Fruit fly (Drosophila melanogaster) whole organism, adult: ENCODE measurements around the gene E5.

ENCODE experiments used
- CG12768 ChIP-seq: fragments of 200-800 bp; sonication (Bioruptor generic); optimal IDR thresholded peaks from 2 replicates; lab custom pipeline; 2017; ENCODE audit warnings: missing biosample characterization, missing genetic modification characterization, mild to moderate bottlenecking, moderate library complexity, missing genetic modification reagents
- CG1620 ChIP-seq: fragments of 200-800 bp; sonication (Bioruptor generic); optimal IDR thresholded peaks from 2 replicates; lab custom pipeline; 2016; ENCODE audit warnings: missing biosample characterization, missing genetic modification characterization
- Hr96 ChIP-seq: fragments of 200-800 bp; sonication (Bioruptor generic); optimal IDR thresholded peaks from 2 replicates; lab custom pipeline; 2016; ENCODE audit warnings: missing biosample characterization, missing genetic modification characterization
- cic ChIP-seq: fragments of 200-800 bp; sonication (Bioruptor generic); optimal IDR thresholded peaks from 2 replicates; lab custom pipeline; 2017; ENCODE audit warnings: missing biosample characterization, mild to moderate bottlenecking, missing genetic modification characterization, moderate library complexity

dm6 chr3R:13822602-13823220 is 52.0 kb downstream of the E5 start:
- no peak for TF ChIP-seq CG12768
- no peak for TF ChIP-seq cic (GFP tag; lab: Kevin White, UChicago)
- no peak for TF ChIP-seq Hr96 (GFP tag; lab: Kevin White, UChicago)
- no peak for TF ChIP-seq CG1620 (GFP tag; lab: Kevin White, UChicago)
